Worm (Caenorhabditis elegans): Measurements from ENCODE around the gene F56D6.12.

The F56D6.12 gene

DNA sequence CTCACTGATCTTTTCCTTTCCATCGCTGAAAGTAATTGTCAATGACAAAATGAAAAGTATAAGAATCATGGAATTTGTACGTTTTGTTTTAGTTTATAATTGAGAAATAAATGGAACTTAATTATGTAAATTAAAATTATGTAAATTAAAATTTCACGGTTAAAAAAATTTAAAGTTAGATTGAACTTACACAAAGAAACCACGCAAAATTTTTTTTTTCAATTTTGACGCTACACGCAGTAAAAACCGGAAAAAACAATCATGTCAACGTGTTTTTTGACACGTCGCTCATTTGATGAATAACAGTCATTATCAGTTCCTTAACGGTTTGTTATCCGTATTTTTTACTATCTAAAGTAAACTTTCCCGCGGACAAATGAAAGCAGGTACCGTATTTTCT is 26.8 kb upstream of the F56D6.12 start, which contains the start of the genes F37C4.8 and oac-23:
Gene F37C4.8 (minus strand): TSS at position 101 of the 400 bp plus-strand sequence.
Gene oac-23 (plus strand): TSS at position 323 of the 400 bp plus-strand sequence.
- TF ChIP-seq tbx-37 (GFP tag; conservative IDR thresholded peaks at IDR 0.05) (no peak), sea-1 (GFP tag; conservative IDR thresholded peaks at IDR 0.05) (no peak), B0310.2 (tag; optimal IDR thresholded peaks at IDR 0.05) (no peak), aly-1 (tag; optimal IDR thresholded peaks at IDR 0.05) (no peak), tbx-11 (GFP tag; IDR thresholded peaks at IDR 0.05) (no peak)

DNA sequence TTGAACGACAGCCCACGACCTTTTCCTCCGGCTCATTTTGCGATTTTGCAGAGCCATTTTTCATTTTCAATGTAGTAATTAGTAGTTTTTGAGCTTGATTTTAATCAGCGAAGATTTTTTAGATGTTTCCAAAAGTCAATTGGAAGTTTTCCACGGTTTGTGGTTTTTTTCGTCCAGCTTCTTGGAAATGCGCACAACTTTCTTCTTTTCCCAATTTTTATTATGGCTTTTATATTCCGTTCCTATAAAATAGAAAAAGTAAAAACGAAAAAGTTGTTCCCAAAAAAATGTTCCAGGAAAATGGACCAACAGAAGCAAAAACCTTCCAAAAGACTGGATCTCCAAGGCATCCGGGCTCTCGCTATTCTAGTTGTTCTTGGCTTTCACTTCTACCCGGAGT is 22.6 kb upstream of the F56D6.12 start, which contains the start of gene oac-22:
Gene oac-22 (plus strand): TSS at position 301 of the 400 bp plus-strand sequence.
- TF ChIP-seq tra-4 (tag; optimal IDR thresholded peaks at IDR 0.05) (no peak), sea-1 (GFP tag; conservative IDR thresholded peaks at IDR 0.05) (no peak), ceh-36 (tag; optimal IDR thresholded peaks at IDR 0.05) (no peak)

DNA sequence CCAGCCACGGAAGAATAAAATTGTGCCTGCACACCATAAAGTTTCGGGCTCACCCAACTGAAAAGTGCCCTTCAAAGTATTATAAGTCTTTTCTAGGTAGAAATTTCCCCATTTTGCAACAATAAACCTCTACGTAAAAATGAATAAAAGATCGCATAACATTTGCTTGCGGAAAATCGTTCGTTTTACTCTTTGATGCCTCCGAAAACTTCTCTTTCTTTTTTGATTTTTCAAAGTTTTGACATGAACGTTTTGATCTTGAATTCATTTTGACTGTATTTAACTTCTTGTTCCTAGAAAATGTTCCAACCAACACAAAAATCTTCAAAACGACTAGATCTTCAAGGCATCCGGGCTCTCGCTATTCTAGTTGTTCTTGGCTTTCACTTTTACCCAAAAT is 19.0 kb upstream of the F56D6.12 start, which contains the start of gene oac-21:
Gene oac-21 (plus strand): TSS at position 301 of the 400 bp plus-strand sequence.
- TF ChIP-seq ets-7 (tag; optimal IDR thresholded peaks at IDR 0.05): no peak
- TF ChIP-seq pes-1 (GFP tag; IDR thresholded peaks at IDR 0.05): no peak
- no peak for TF ChIP-seq ama-1 (optimal IDR thresholded peaks at IDR 0.05)
- no peak for TF ChIP-seq flt-1 (GFP tag; IDR thresholded peaks at IDR 0.05)
- no peak for TF ChIP-seq ceh-13 (GFP tag; optimal IDR thresholded peaks at IDR 0.05)

DNA sequence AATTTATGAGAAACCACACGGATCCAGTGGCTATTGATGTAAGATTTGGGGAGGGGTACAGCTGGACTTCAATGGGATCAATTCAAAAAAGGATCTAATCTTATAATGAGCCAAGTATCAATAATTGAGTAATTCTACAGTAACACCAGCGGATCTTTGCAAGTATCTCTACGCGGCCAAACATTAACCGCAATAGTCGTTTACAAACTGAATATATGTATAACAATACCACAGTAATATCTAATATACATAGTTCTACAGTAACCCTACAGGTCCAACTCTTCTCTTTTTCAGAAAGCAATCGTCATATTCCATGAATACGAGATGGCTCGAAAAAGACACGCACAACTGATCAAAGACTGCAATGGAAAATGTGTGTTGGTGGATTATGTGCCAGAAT is 15.9 kb upstream of the F56D6.12 start, which contains the start of gene F56D6.9:
Gene F56D6.9 (plus strand): TSS at position 301 of the 400 bp plus-strand sequence.
- TF ChIP-seq hnd-1 (tag; optimal IDR thresholded peaks at IDR 0.05): no peak
- no peak for TF ChIP-seq aly-1 (tag; optimal IDR thresholded peaks at IDR 0.05)
- no peak for TF ChIP-seq sea-1 (GFP tag; conservative IDR thresholded peaks at IDR 0.05)
- no peak for TF ChIP-seq ceh-36 (tag; optimal IDR thresholded peaks at IDR 0.05)
- no peak for TF ChIP-seq hmbx-1 (tag; optimal IDR thresholded peaks at IDR 0.05)
- no peak for TF ChIP-seq tra-4 (tag; optimal IDR thresholded peaks at IDR 0.05)
- TF ChIP-seq B0310.2 (tag; optimal IDR thresholded peaks at IDR 0.05): no peak
- TF ChIP-seq pes-1 (GFP tag; IDR thresholded peaks at IDR 0.05): no peak
- TF ChIP-seq scrt-1 (GFP tag; IDR thresholded peaks at IDR 0.05): no peak

DNA sequence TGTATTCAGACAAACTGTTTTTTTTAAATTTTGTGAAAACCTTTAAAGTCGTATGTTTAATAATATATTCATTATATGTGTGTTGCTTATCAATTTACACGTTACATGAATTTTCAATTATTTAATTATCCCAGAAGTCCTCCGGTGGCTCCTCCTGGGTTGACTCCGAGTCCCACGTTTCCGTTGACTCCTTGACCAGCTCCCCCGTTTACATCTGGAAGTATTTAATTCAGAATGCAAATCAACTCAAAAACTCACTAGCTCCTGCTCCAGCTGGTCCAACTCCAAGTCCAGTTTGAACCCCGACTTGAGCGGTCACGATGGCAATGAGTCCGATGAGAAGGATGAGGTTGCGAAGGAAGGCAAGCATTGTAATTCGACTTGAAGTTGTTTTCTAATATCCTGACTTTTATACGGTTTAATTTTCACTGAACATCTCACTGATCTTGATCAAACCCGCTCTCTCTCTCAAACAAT is 13.9 kb upstream of the F56D6.12 start, which contains the start of gene F56D6.8:
Gene F56D6.8 (minus strand): TSS at position 427 of the 477 bp plus-strand sequence.
- no peak for TF ChIP-seq ama-1 (optimal IDR thresholded peaks at IDR 0.05)
- no peak for TF ChIP-seq sea-1 (GFP tag; conservative IDR thresholded peaks at IDR 0.05)

DNA sequence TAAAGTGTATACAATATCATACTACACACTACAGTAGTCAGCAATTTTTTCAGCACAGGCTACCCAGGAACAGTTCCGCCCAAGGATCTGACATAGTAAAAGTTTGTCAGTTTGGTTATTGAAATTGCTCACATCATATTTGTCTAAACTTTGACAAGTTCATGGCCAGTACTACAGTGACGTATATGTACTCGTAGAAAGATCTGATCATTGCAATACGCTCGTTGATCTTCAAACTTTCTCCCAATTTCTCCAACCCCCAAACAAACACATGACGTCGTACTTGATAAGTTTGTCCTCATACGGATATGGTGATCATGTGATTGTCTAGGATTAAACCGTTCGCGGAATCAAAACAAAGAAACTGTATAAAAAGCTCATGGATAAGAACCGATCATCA is 13.2 kb upstream of the F56D6.12 start, which contains the start of gene dct-8:
Gene dct-8 (plus strand): TSS at position 301 of the 400 bp plus-strand sequence.
- no peak for TF ChIP-seq flt-1 (GFP tag; IDR thresholded peaks at IDR 0.05)
- TF ChIP-seq pes-1 (GFP tag; IDR thresholded peaks at IDR 0.05): no peak
- TF ChIP-seq hnd-1 (tag; optimal IDR thresholded peaks at IDR 0.05): no peak
- TF ChIP-seq hmg-4 (GFP tag; optimal IDR thresholded peaks at IDR 0.05): no peak

DNA sequence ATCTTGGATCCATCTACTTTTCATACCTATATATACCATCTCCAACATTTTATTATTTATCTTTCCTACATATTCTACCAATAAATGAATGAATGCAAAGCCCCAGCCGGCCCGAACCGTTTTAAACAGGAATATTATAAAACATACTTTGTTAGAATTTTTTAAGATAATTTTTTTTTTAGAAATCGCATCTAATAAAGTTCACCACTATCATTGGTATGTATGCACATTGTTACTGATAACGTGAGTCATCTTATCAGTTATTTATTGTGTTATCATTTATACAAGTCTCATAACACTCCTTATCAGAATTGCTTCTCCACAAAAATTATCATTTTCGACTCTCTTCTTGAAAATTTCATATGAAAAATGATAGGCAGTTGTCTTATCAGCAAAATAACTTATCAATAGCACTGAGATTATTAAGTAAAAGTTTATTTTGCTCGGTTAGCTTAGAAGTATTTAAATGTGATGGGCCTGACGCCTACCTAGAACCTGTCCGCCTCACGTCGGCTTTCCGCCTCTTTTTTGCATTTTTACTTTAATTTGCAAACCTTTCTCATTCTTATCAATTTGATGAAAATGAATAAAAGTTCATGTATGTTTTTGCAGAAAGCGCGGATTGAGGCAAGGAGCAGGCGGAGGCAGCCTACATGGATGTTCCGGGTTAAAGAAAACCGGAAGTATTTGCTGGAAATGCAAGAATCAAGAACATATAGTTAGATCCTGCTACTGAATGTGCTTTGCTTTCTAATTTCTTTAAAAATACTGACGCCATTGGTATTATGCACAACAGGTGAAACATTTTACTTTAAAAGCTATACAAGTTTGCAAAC is 8.0 kb upstream of the F56D6.12 start, which contains the start of gene srz-62:
Gene srz-62 (plus strand): TSS at position 786 of the 836 bp plus-strand sequence.
- TF ChIP-seq flt-1 (GFP tag; IDR thresholded peaks at IDR 0.05) (no peak), ceh-13 (GFP tag; optimal IDR thresholded peaks at IDR 0.05) (no peak), aly-1 (tag; optimal IDR thresholded peaks at IDR 0.05) (no peak), pes-1 (GFP tag; IDR thresholded peaks at IDR 0.05) (no peak), tbx-37 (GFP tag; conservative IDR thresholded peaks at IDR 0.05) (no peak), ets-7 (tag; optimal IDR thresholded peaks at IDR 0.05) (no peak), B0310.2 (tag; optimal IDR thresholded peaks at IDR 0.05) (no peak), ceh-36 (tag; optimal IDR thresholded peaks at IDR 0.05) (no peak), ama-1 (optimal IDR thresholded peaks at IDR 0.05) (no peak), scrt-1 (GFP tag; IDR thresholded peaks at IDR 0.05) (no peak), tbx-11 (GFP tag; IDR thresholded peaks at IDR 0.05) (no peak), F13C5.2 (tag; optimal IDR thresholded peaks at IDR 0.05) (no peak), hnd-1 (tag; optimal IDR thresholded peaks at IDR 0.05) (no peak), hmbx-1 (tag; optimal IDR thresholded peaks at IDR 0.05) (no peak)

DNA sequence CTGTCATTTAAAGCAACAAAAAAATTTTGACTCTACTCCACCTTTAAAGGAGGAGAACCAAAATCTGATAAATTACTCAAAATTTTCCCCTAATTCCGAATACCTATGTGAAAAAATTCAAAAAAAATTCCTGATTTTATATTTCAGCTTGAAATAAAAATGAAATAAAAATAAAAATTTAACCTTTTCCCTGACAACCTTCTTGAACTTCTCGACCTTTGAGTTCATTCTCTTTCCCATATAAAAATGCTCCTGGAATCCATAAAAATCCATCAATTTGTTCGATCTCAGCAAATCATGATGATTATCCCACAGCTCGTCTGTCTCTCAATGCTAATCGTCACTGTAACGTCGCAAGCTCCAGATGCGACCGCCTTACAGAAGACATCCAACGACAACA is 5.0 kb upstream of the F56D6.12 start, which contains the start of gene F56D6.6:
Gene F56D6.6 (plus strand): TSS at position 301 of the 400 bp plus-strand sequence.
- TF ChIP-seq ets-7 (tag; optimal IDR thresholded peaks at IDR 0.05): no peak
- TF ChIP-seq ceh-13 (GFP tag; optimal IDR thresholded peaks at IDR 0.05): no peak
- no peak for TF ChIP-seq hnd-1 (tag; optimal IDR thresholded peaks at IDR 0.05)
- no peak for TF ChIP-seq flt-1 (GFP tag; IDR thresholded peaks at IDR 0.05)
- no peak for TF ChIP-seq tbx-37 (GFP tag; conservative IDR thresholded peaks at IDR 0.05)

DNA sequence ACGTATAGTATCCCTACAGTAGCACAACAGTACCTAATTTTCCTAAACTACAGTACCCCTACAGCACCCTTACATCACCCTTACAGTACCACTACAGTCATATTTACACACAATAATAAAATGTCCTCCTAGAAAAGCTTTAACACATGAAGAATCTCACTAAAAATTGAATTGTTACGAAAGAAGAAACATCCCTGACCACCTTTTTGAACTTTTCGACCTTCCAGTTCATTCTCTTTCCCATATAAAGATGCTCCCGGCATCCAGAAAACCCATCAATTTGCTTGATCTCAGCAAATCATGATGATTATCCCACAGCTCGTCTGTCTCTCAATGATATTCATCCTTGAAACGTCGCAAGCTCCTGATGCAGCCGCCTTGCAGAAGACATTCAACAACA is 3.3 kb upstream of the F56D6.12 start, which contains the start of gene F56D6.21:
Gene F56D6.21 (plus strand): TSS at position 301 of the 400 bp plus-strand sequence.
- TF ChIP-seq flt-1 (GFP tag; IDR thresholded peaks at IDR 0.05) (no peak), ets-7 (tag; optimal IDR thresholded peaks at IDR 0.05) (no peak), hmbx-1 (tag; optimal IDR thresholded peaks at IDR 0.05) (no peak), tbx-11 (GFP tag; IDR thresholded peaks at IDR 0.05) (no peak), ceh-13 (GFP tag; optimal IDR thresholded peaks at IDR 0.05) (no peak), sea-1 (GFP tag; conservative IDR thresholded peaks at IDR 0.05) (no peak), hnd-1 (tag; optimal IDR thresholded peaks at IDR 0.05) (no peak), F13C5.2 (tag; optimal IDR thresholded peaks at IDR 0.05) (no peak), pes-1 (GFP tag; IDR thresholded peaks at IDR 0.05) (no peak)
